Worm (Caenorhabditis elegans): ENCODE data around the gene F53A9.8.

- TF ChIP-seq cog-1 (tag; optimal IDR thresholded peaks at IDR 0.05): no peak
- no peak for TF ChIP-seq ztf-23 (GFP tag; IDR thresholded peaks at IDR 0.05)
- no peak for TF ChIP-seq klf-2 (GFP tag; conservative IDR thresholded peaks at IDR 0.05)
Measured at ce11 chrX:8708053-8708452, 10.7 kb downstream of the F53A9.8 start, which contains the start of gene F53A9.3.
